Fruit fly (Drosophila melanogaster) whole organism: ENCODE data around the gene CG9986.

ENCODE experiments used
- CG8478 ChIP-seq: fragments of >200 bp; optimal IDR thresholded peaks from 2 replicates; lab custom pipeline; 2018; ENCODE audit warnings: inconsistent platforms
- Dll ChIP-seq: fragments of >200 bp; optimal IDR thresholded peaks from 2 replicates; lab custom pipeline; 2017
- EcR ChIP-seq, 2 experiments: fragments of >200 bp; optimal IDR thresholded peaks; 2 replicates each; lab custom pipeline; 2017; ENCODE audit warnings: missing biosample characterization in 2 of 2, missing genetic modification characterization in 2 of 2, missing genetic modification reagents in 2 of 2
- pan ChIP-seq: fragments of >200 bp; optimal IDR thresholded peaks from 2 replicates; lab custom pipeline; 2017
- psq ChIP-seq: fragments of >200 bp; optimal IDR thresholded peaks from 2 replicates; lab custom pipeline; 2017
- usp ChIP-seq: fragments of >200 bp; optimal IDR thresholded peaks from 2 replicates; lab custom pipeline; 2017; ENCODE audit warnings: missing biosample characterization, missing genetic modification characterization, mixed read lengths

DNA sequence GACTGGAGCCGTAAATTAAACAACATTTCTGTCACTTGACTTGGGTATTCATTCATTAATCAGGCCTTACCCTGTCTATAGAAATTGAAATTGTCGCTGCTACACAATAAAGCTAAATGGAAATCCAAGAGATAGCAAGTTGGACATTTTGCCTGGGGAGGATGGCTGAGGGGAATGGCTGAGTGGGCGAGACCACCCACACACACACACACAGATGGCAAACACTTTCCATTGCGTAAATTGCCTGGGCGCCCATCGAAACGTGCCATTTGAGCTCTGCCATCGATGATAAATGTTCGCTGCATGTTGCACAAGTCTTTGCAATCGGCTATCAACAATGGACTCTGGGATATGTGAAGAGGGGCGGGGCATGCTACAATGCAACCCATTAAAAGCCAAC is 21.4 kb downstream of the CG9986 start:
- TF ChIP-seq psq (lab: Kevin White, UChicago), result no peak
- TF ChIP-seq CG8478, result no peak
- TF ChIP-seq usp (GFP tag; lab: Kevin White, UChicago), result no peak
- no peak for TF ChIP-seq pan (lab: Kevin White, UChicago)
- no peak for TF ChIP-seq EcR (GFP tag; optimal IDR thresholded peaks at IDR 0.05; lab: Kevin White, UChicago)
- TF ChIP-seq Dll (lab: Kevin White, UChicago), result no peak
